In the genomic region with DNA sequence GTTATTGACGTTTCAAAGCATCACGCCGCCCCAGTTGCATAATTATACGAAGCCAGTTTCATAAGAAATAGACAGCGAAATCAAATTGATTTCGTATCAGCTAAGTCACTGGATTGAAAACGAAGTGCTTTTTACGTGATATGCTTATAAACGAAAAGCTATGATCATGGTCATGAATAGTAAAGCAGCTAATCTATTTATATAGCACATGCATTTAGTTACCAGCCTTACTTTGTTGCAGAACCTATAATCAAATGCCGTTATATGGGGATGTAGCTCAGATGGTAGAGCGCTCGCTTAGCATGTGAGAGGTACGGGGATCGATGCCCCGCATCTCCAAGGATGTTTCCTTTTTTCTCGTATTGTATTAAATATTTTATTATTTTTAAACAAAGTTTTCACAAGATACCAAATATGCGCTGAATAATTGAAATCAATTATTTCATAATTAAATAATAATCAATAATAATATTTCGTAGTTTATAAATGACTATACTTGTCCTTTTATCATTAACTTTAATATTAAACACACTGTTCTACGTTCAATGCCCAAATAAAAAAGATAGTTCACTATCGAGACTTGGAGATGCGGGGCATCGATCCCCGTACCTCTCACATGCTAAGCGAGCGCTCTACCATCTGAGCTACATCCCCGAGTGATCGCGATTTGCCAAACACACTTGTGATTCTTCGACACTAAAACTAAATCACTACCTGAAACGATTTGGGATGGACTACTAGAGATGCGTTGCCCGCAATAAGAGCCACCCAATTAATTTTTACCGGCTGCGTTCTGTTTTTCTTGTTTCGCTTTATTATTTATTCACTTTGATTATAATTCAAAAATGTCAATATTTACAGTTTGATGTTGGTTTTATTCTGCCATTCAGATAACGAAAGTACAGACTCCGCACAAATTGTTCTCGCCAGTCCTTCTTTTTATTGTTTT, we compare ENCODE assay signal across 4 fruit fly cellular contexts.
TF ChIP-seq lines count a peak whose summit lies in the region.

No protein-coding gene starts in this region.

- no peak for TF ChIP-seq CTCF in whole organism, embryonic (GFP tag; optimal IDR thresholded peaks at IDR 0.05; lab: Kevin White, UChicago)

TF ChIP-seq in whole organism, adult, 20 proteins besides CTCF, POLR2A, EP300 and RAD21:
- TF ChIP-seq bab1 (GFP tag; optimal IDR thresholded peaks at IDR 0.05; lab: Kevin White, UChicago) (peak; percentile 22), CG33017 (tag; optimal IDR thresholded peaks at IDR 0.05; lab: Kevin White, UChicago) (no peak), cnc (optimal IDR thresholded peaks at IDR 0.05; lab: Kevin White, UChicago) (no peak), CG11617 (GFP tag; optimal IDR thresholded peaks at IDR 0.05; lab: Kevin White, UChicago) (no peak)
TF ChIP-seq in whole organism, adult: peak in this region for 1.

TF ChIP-seq in whole organism, embryonic, 481 proteins besides CTCF, POLR2A, EP300 and RAD21 (continues in another document):
- TF ChIP-seq Deaf1 (tag; optimal IDR thresholded peaks at IDR 0.05; lab: Kevin White, UChicago) (no peak), CG11247 (GFP tag; IDR thresholded peaks at IDR 0.05; lab: Robert Waterston, UW) (no peak), Neu2 (GFP tag; optimal IDR thresholded peaks at IDR 0.05; lab: Kevin White, UChicago; ENCODE audit: borderline replicate concordance) (no peak), Xbp1 (GFP tag; optimal IDR thresholded peaks at IDR 0.05; lab: Kevin White, UChicago) (no peak), lbe (GFP tag; optimal IDR thresholded peaks at IDR 0.05; lab: Kevin White, UChicago) (no peak), unc-4 (GFP tag; IDR thresholded peaks at IDR 0.05; lab: Robert Waterston, UW; ENCODE audit: partially characterized antibody) (no peak), hbn (GFP tag; IDR thresholded peaks at IDR 0.05; lab: Robert Waterston, UW; ENCODE audit: partially characterized antibody) (no peak), gro (GFP tag; optimal IDR thresholded peaks at IDR 0.05; lab: Kevin White, UChicago) (no peak), CG2129 (GFP tag; IDR thresholded peaks at IDR 0.05; lab: Robert Waterston, UW; ENCODE audit: partially characterized antibody) (no peak; the same call in 1 of the 2 replicates), CG43689 (GFP tag; IDR thresholded peaks at IDR 0.05; lab: Robert Waterston, UW) (no peak), Atf3 (GFP tag; optimal IDR thresholded peaks at IDR 0.05; lab: Kevin White, UChicago) (no peak), CG17612 (GFP tag; IDR thresholded peaks at IDR 0.05; lab: Robert Waterston, UW) (no peak), CG12219 (GFP tag; optimal IDR thresholded peaks at IDR 0.05; lab: Kevin White, UChicago) (no peak), ken (GFP tag; IDR thresholded peaks at IDR 0.05; lab: Robert Waterston, UW) (no peak), az2 (GFP tag; optimal IDR thresholded peaks at IDR 0.05; lab: Kevin White, UChicago) (no peak), pho (GFP tag; optimal IDR thresholded peaks at IDR 0.05; lab: Kevin White, UChicago) (no peak), sens-2 (GFP tag; IDR thresholded peaks at IDR 0.05; lab: Robert Waterston, UW) (no peak), CG10267 (tag; optimal IDR thresholded peaks at IDR 0.05; lab: Kevin White, UChicago) (no peak), CG9817 (tag; optimal IDR thresholded peaks at IDR 0.05; lab: Kevin White, UChicago) (no peak), mld (GFP tag; IDR thresholded peaks at IDR 0.05; lab: Robert Waterston, UW; ENCODE audit: partially characterized antibody) (peak; percentile 63; the same call in 2 of the 3 replicates), aop (GFP tag; IDR thresholded peaks at IDR 0.05; lab: Robert Waterston, UW) (no peak), CG6175 (GFP tag; IDR thresholded peaks at IDR 0.05; lab: Robert Waterston, UW) (no peak), Aef1 (GFP tag; IDR thresholded peaks at IDR 0.05; lab: Robert Waterston, UW) (no peak), sisA (GFP tag; IDR thresholded peaks at IDR 0.05; lab: Robert Waterston, UW) (no peak), Ravus (GFP tag; IDR thresholded peaks at IDR 0.05; lab: Robert Waterston, UW) (no peak)

TF ChIP-seq in whole organism, prepupa, 60 proteins besides CTCF, POLR2A, EP300 and RAD21:
- no peak for TF ChIP-seq Lpt (GFP tag; optimal IDR thresholded peaks at IDR 0.05; lab: Kevin White, UChicago)
- peak; percentile 2 for TF ChIP-seq CG6792 (GFP tag; optimal IDR thresholded peaks at IDR 0.05; lab: Kevin White, UChicago)
- TF ChIP-seq CG6808 (GFP tag; optimal IDR thresholded peaks at IDR 0.05; lab: Kevin White, UChicago), result no peak
- no peak for TF ChIP-seq spab (GFP tag; optimal IDR thresholded peaks at IDR 0.05; lab: Kevin White, UChicago)
- TF ChIP-seq CG9139 (GFP tag; optimal IDR thresholded peaks at IDR 0.05; lab: Kevin White, UChicago), result no peak
- TF ChIP-seq Ets21C (GFP tag; optimal IDR thresholded peaks at IDR 0.05; lab: Kevin White, UChicago), result no peak
- peak; percentile 33 for TF ChIP-seq fkh (GFP tag; optimal IDR thresholded peaks at IDR 0.05; lab: Kevin White, UChicago)
- TF ChIP-seq ss (GFP tag; optimal IDR thresholded peaks at IDR 0.05; lab: Kevin White, UChicago), result no peak
- TF ChIP-seq Hr39 (GFP tag; optimal IDR thresholded peaks at IDR 0.05; lab: Kevin White, UChicago), result no peak
- no peak for TF ChIP-seq CG11294 (GFP tag; IDR thresholded peaks at IDR 0.05; lab: Robert Waterston, UW)
- TF ChIP-seq CG10669 (GFP tag; optimal IDR thresholded peaks at IDR 0.05; lab: Kevin White, UChicago), result no peak
- TF ChIP-seq net (GFP tag; optimal IDR thresholded peaks at IDR 0.05; lab: Kevin White, UChicago), result no peak
- TF ChIP-seq CG8632 (GFP tag; optimal IDR thresholded peaks at IDR 0.05; lab: Kevin White, UChicago), result no peak
- TF ChIP-seq Eip78C (GFP tag; lab: Kevin White, UChicago), result peak; percentile 67
- TF ChIP-seq esn (GFP tag; optimal IDR thresholded peaks at IDR 0.05; lab: Kevin White, UChicago), result peak; percentile 21
- no peak for TF ChIP-seq achi (GFP tag; optimal IDR thresholded peaks at IDR 0.05; lab: Kevin White, UChicago)
- peak; percentile 14 for TF ChIP-seq Met (GFP tag; optimal IDR thresholded peaks at IDR 0.05; lab: Kevin White, UChicago)
- peak; percentile 84 for TF ChIP-seq dsx (GFP tag; optimal IDR thresholded peaks at IDR 0.05; lab: Kevin White, UChicago; ENCODE audit: poor library complexity, severe bottlenecking)
- TF ChIP-seq salr (GFP tag; optimal IDR thresholded peaks at IDR 0.05; lab: Kevin White, UChicago), result no peak
- no peak for TF ChIP-seq Ets96B (tag; optimal IDR thresholded peaks at IDR 0.05; lab: Kevin White, UChicago)
- TF ChIP-seq acj6 (GFP tag; optimal IDR thresholded peaks at IDR 0.05; lab: Kevin White, UChicago), result no peak
- TF ChIP-seq Sox102F (GFP tag; optimal IDR thresholded peaks at IDR 0.05; lab: Kevin White, UChicago), result peak; percentile 34
TF ChIP-seq in whole organism, prepupa: peak in this region for 7.

TF ChIP-seq in whole organism, wandering third instar larva, 38 proteins besides CTCF, POLR2A, EP300 and RAD21:
- TF ChIP-seq ey (GFP tag; optimal IDR thresholded peaks at IDR 0.05; lab: Kevin White, UChicago) (peak; percentile 4), CrebA (GFP tag; optimal IDR thresholded peaks at IDR 0.05; lab: Kevin White, UChicago; ENCODE audit: borderline replicate concordance) (peak; percentile 30), OdsH (GFP tag; optimal IDR thresholded peaks at IDR 0.05; lab: Kevin White, UChicago) (no peak), CG9705 (GFP tag; optimal IDR thresholded peaks at IDR 0.05; lab: Kevin White, UChicago) (no peak), dsf (GFP tag; optimal IDR thresholded peaks at IDR 0.05; lab: Kevin White, UChicago; ENCODE audit: borderline replicate concordance) (no peak), Myc (optimal IDR thresholded peaks at IDR 0.05; lab: Kevin White, UChicago) (peak; percentile 12), h (GFP tag; optimal IDR thresholded peaks at IDR 0.05; lab: Kevin White, UChicago) (no peak), psq (GFP tag; optimal IDR thresholded peaks at IDR 0.05; lab: Kevin White, UChicago) (no peak), sv (GFP tag; optimal IDR thresholded peaks at IDR 0.05; lab: Kevin White, UChicago) (no peak), dmrt93B (GFP tag; optimal IDR thresholded peaks at IDR 0.05; lab: Kevin White, UChicago) (no peak), pan (optimal IDR thresholded peaks at IDR 0.05; lab: Kevin White, UChicago) (no peak), Mio (GFP tag; optimal IDR thresholded peaks at IDR 0.05; lab: Kevin White, UChicago) (no peak), CG32264 (GFP tag; optimal IDR thresholded peaks at IDR 0.05; lab: Kevin White, UChicago) (no peak), br (GFP tag; optimal IDR thresholded peaks at IDR 0.05; lab: Kevin White, UChicago) (no peak), Abd-B (GFP tag; optimal IDR thresholded peaks at IDR 0.05; lab: Kevin White, UChicago) (no peak), Rel (GFP tag; optimal IDR thresholded peaks at IDR 0.05; lab: Kevin White, UChicago) (no peak), Rel (tag; optimal IDR thresholded peaks at IDR 0.05; lab: Kevin White, UChicago) (no peak), jim (GFP tag; optimal IDR thresholded peaks at IDR 0.05; lab: Kevin White, UChicago) (no peak), fru (GFP tag; optimal IDR thresholded peaks at IDR 0.05; lab: Kevin White, UChicago) (no peak), Hr78 (GFP tag; optimal IDR thresholded peaks at IDR 0.05; lab: Kevin White, UChicago) (no peak), woc (GFP tag; optimal IDR thresholded peaks at IDR 0.05; lab: Kevin White, UChicago) (peak; percentile 52), Hnf4 (GFP tag; optimal IDR thresholded peaks at IDR 0.05; lab: Kevin White, UChicago) (no peak), sage (GFP tag; optimal IDR thresholded peaks at IDR 0.05; lab: Kevin White, UChicago) (no peak), HLH106 (tag; optimal IDR thresholded peaks at IDR 0.05; lab: Kevin White, UChicago) (peak; percentile 6), Hr83 (GFP tag; optimal IDR thresholded peaks at IDR 0.05; lab: Kevin White, UChicago; ENCODE audit: poor library complexity, severe bottlenecking) (no peak), rgr (GFP tag; optimal IDR thresholded peaks at IDR 0.05; lab: Kevin White, UChicago) (no peak), foxo (GFP tag; optimal IDR thresholded peaks at IDR 0.05; lab: Kevin White, UChicago) (no peak), dl (GFP tag; optimal IDR thresholded peaks at IDR 0.05; lab: Kevin White, UChicago; ENCODE audit: insufficient read depth in 1 of 2, partially characterized antibody in 2 of 2) (no peak), GATAd (GFP tag; optimal IDR thresholded peaks at IDR 0.05; lab: Kevin White, UChicago) (no peak)
